ENCODE assay signal across 1 fruit fly cellular context in genomic region chr3R:24767667-24768340, dm6.
TF ChIP-seq lines count a peak whose summit lies in the region.

No protein-coding gene starts in this region.

TF ChIP-seq in whole organism, embryonic, 481 proteins besides CTCF, POLR2A, EP300 and RAD21 (continued from another document):
- TF ChIP-seq CG18262 (tag; optimal IDR thresholded peaks at IDR 0.05; lab: Kevin White, UChicago) (peak; percentile 23), Kr (GFP tag; optimal IDR thresholded peaks at IDR 0.05; lab: Kevin White, UChicago) (peak; percentile 28), HLH4C (GFP tag; IDR thresholded peaks at IDR 0.05; lab: Robert Waterston, UW; ENCODE audit: partially characterized antibody) (no peak), CG1529 (GFP tag; optimal IDR thresholded peaks at IDR 0.05; lab: Kevin White, UChicago) (peak; percentile 6), Sox100B (GFP tag; optimal IDR thresholded peaks at IDR 0.05; lab: Kevin White, UChicago) (peak; percentile 17), sd (tag; optimal IDR thresholded peaks at IDR 0.05; lab: Kevin White, UChicago) (peak; percentile 70), tll (GFP tag; optimal IDR thresholded peaks at IDR 0.05; lab: Kevin White, UChicago) (no peak), sim (GFP tag; IDR thresholded peaks at IDR 0.05; lab: Robert Waterston, UW) (no peak), CG10274 (GFP tag; optimal IDR thresholded peaks at IDR 0.05; lab: Kevin White, UChicago) (no peak), CG2199 (GFP tag; IDR thresholded peaks at IDR 0.05; lab: Robert Waterston, UW) (no peak), bsh (GFP tag; optimal IDR thresholded peaks at IDR 0.05; lab: Kevin White, UChicago) (peak in 1 of 2 experiments; percentile 59), CG10979 (tag; optimal IDR thresholded peaks at IDR 0.05; lab: Kevin White, UChicago) (peak; percentile 2), lola (GFP tag; optimal IDR thresholded peaks at IDR 0.05; lab: Kevin White, UChicago) (peak in 1 of 3 experiments; percentile 64), shn (GFP tag; optimal IDR thresholded peaks at IDR 0.05; lab: Kevin White, UChicago) (no peak), sc (optimal IDR thresholded peaks at IDR 0.05; lab: Kevin White, UChicago) (no peak), sc (GFP tag; optimal IDR thresholded peaks at IDR 0.05; lab: Kevin White, UChicago) (peak; percentile 31), CG14710 (tag; optimal IDR thresholded peaks at IDR 0.05; lab: Kevin White, UChicago) (peak; percentile 36), unc-4 (GFP tag; IDR thresholded peaks at IDR 0.05; lab: Robert Waterston, UW; ENCODE audit: partially characterized antibody) (no peak), CG12744 (GFP tag; optimal IDR thresholded peaks at IDR 0.05; lab: Kevin White, UChicago) (no peak), CG17385 (GFP tag; optimal IDR thresholded peaks at IDR 0.05; lab: Kevin White, UChicago) (peak; percentile 85), CG6689 (GFP tag; IDR thresholded peaks at IDR 0.05; lab: Robert Waterston, UW) (no peak), Dll (GFP tag; IDR thresholded peaks at IDR 0.05; lab: Robert Waterston, UW; ENCODE audit: partially characterized antibody) (no peak), Hr3 (GFP tag; optimal IDR thresholded peaks at IDR 0.05; lab: Kevin White, UChicago) (no peak), p53 (GFP tag; optimal IDR thresholded peaks at IDR 0.05; lab: Kevin White, UChicago) (no peak), CG33557 (GFP tag; optimal IDR thresholded peaks at IDR 0.05; lab: Kevin White, UChicago) (peak; percentile 96), dmrt99B (tag; optimal IDR thresholded peaks at IDR 0.05; lab: Kevin White, UChicago) (no peak), CG8290 (GFP tag; optimal IDR thresholded peaks at IDR 0.05; lab: Kevin White, UChicago) (no peak), CG8290 (tag; optimal IDR thresholded peaks at IDR 0.05; lab: Kevin White, UChicago) (peak in 1 of 2 experiments; percentile 35), CG2202 (tag; optimal IDR thresholded peaks at IDR 0.05; lab: Kevin White, UChicago) (peak; percentile 56), CkIIα-i1 (GFP tag; IDR thresholded peaks at IDR 0.05; lab: Robert Waterston, UW) (no peak), sqz (GFP tag; optimal IDR thresholded peaks at IDR 0.05; lab: Kevin White, UChicago) (peak; percentile 40), HLHmδ (GFP tag; optimal IDR thresholded peaks at IDR 0.05; lab: Kevin White, UChicago) (peak; percentile 83), gsb-n (tag; optimal IDR thresholded peaks at IDR 0.05; lab: Kevin White, UChicago) (peak; percentile 47), nerfin-1 (tag; optimal IDR thresholded peaks at IDR 0.05; lab: Kevin White, UChicago) (peak; percentile 17), trem (tag; optimal IDR thresholded peaks at IDR 0.05; lab: Kevin White, UChicago) (peak; percentile 27), CG9437 (GFP tag; optimal IDR thresholded peaks at IDR 0.05; lab: Kevin White, UChicago) (no peak), CG3163 (GFP tag; optimal IDR thresholded peaks at IDR 0.05; lab: Kevin White, UChicago) (peak; percentile 72), esg (GFP tag; conservative IDR thresholded peaks at IDR 0.05; lab: Robert Waterston, UW) (no peak), row (GFP tag; IDR thresholded peaks at IDR 0.05; lab: Robert Waterston, UW) (no peak), dmrt11E (tag; optimal IDR thresholded peaks at IDR 0.05; lab: Kevin White, UChicago) (peak; percentile 26), CG6254 (GFP tag; optimal IDR thresholded peaks at IDR 0.05; lab: Kevin White, UChicago) (peak; percentile 47), CG9817 (tag; optimal IDR thresholded peaks at IDR 0.05; lab: Kevin White, UChicago) (no peak), CG15269 (tag; optimal IDR thresholded peaks at IDR 0.05; lab: Kevin White, UChicago) (no peak), CG11560 (tag; IDR thresholded peaks at IDR 0.05; lab: Robert Waterston, UW) (no peak), fd3F (GFP tag; optimal IDR thresholded peaks at IDR 0.05; lab: Kevin White, UChicago) (no peak), Oli (tag; optimal IDR thresholded peaks at IDR 0.05; lab: Kevin White, UChicago) (peak; percentile 8), Nf-YB (GFP tag; optimal IDR thresholded peaks at IDR 0.05; lab: Kevin White, UChicago) (peak; percentile 58), Max (GFP tag; optimal IDR thresholded peaks at IDR 0.05; lab: Kevin White, UChicago) (no peak), ranshi (GFP tag; IDR thresholded peaks at IDR 0.05; lab: Robert Waterston, UW) (no peak), CG3838 (GFP tag; optimal IDR thresholded peaks at IDR 0.05; lab: Kevin White, UChicago) (peak; percentile 51), maf-S (GFP tag; optimal IDR thresholded peaks at IDR 0.05; lab: Kevin White, UChicago) (no peak), CG7745 (tag; optimal IDR thresholded peaks at IDR 0.05; lab: Kevin White, UChicago) (peak; percentile 37), CHES-1-like (GFP tag; optimal IDR thresholded peaks at IDR 0.05; lab: Kevin White, UChicago) (no peak), hbn (GFP tag; IDR thresholded peaks at IDR 0.05; lab: Robert Waterston, UW; ENCODE audit: partially characterized antibody) (0 out of 2 replicates have a peak, but pooled peaks have one; percentile 13), grau (tag; optimal IDR thresholded peaks at IDR 0.05; lab: Kevin White, UChicago) (no peak), onecut (GFP tag; IDR thresholded peaks at IDR 0.05; lab: Robert Waterston, UW) (peak; percentile 55), ind (GFP tag; optimal IDR thresholded peaks at IDR 0.05; lab: Kevin White, UChicago) (no peak), ERR (GFP tag; optimal IDR thresholded peaks at IDR 0.05; lab: Kevin White, UChicago) (no peak), CG10431 (GFP tag; optimal IDR thresholded peaks at IDR 0.05; lab: Kevin White, UChicago) (peak; percentile 62), crp (GFP tag; optimal IDR thresholded peaks at IDR 0.05; lab: Kevin White, UChicago) (no peak), CG1832 (GFP tag; optimal IDR thresholded peaks at IDR 0.05; lab: Kevin White, UChicago) (no peak), cg (GFP tag; optimal IDR thresholded peaks at IDR 0.05; lab: Kevin White, UChicago) (peak; percentile 71), CG6813 (GFP tag; optimal IDR thresholded peaks at IDR 0.05; lab: Kevin White, UChicago) (peak; percentile 7), Spps (tag; optimal IDR thresholded peaks at IDR 0.05; lab: Kevin White, UChicago) (peak; percentile 55), CG8089 (GFP tag; optimal IDR thresholded peaks at IDR 0.05; lab: Kevin White, UChicago) (no peak), Hr78 (GFP tag; optimal IDR thresholded peaks at IDR 0.05; lab: Kevin White, UChicago) (peak in 1 of 2 experiments; percentile 62), CG2712 (tag; optimal IDR thresholded peaks at IDR 0.05; lab: Kevin White, UChicago) (peak; percentile 52), twi (tag; optimal IDR thresholded peaks at IDR 0.05; lab: Kevin White, UChicago) (peak; percentile 12), CG15601 (tag; optimal IDR thresholded peaks at IDR 0.05; lab: Kevin White, UChicago) (peak; percentile 11)
